Fruit fly (Drosophila melanogaster): Measurements from ENCODE around the gene CG13722.

Gene CG13722

DNA sequence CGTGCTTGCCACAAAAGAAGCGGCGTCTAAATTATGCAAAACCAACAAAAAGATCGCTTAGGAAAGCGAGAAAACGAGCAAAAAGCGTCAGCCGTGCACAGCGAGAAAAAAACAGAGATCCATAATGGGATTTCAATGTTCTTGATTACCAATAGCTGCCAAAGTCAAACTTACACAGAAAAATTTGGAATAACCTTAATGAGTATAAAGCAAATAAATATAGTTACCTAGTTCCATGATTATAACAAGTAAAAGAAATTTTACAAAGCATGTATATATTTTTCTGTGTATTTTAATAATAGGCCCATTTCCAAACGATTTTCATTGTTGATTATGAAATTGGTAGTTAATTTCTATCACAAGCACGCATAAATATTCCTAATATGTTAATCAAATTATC, 43.2 kb upstream of the CG13722 start (continued):
- TF ChIP-seq chm (GFP tag; IDR thresholded peaks at IDR 0.05) (no peak), CkIIα-i1 (GFP tag; IDR thresholded peaks at IDR 0.05) (no peak), kah (GFP tag; optimal IDR thresholded peaks at IDR 0.05) (peak; percentile 35), CG10979 (tag; optimal IDR thresholded peaks at IDR 0.05) (peak; percentile 63), chif (GFP tag; optimal IDR thresholded peaks at IDR 0.05) (no peak), gsb (GFP tag; IDR thresholded peaks at IDR 0.05) (no peak), Eip74EF (GFP tag; optimal IDR thresholded peaks at IDR 0.05) (peak in 1 of 2 experiments; percentile 58), CG14441 (GFP tag; IDR thresholded peaks at IDR 0.05) (peak; percentile 69), ash1 (GFP tag; optimal IDR thresholded peaks at IDR 0.05) (no peak), CG34422 (GFP tag; IDR thresholded peaks at IDR 0.05) (no peak), ttk (GFP tag; IDR thresholded peaks at IDR 0.05) (peak; percentile 51), CG8359 (GFP tag; optimal IDR thresholded peaks at IDR 0.05; ENCODE audit: borderline replicate concordance) (no peak), CG17361 (GFP tag; IDR thresholded peaks at IDR 0.05) (peak; percentile 54; the same call in 2 of the 3 replicates), CG10274 (GFP tag; optimal IDR thresholded peaks at IDR 0.05) (no peak), NFAT (GFP tag; IDR thresholded peaks at IDR 0.05) (no peak), Rfx (GFP tag; IDR thresholded peaks at IDR 0.05) (no peak), Fer3 (tag; optimal IDR thresholded peaks at IDR 0.05) (peak; percentile 23), CG12391 (tag; optimal IDR thresholded peaks at IDR 0.05) (peak; percentile 37), CG14965 (GFP tag; optimal IDR thresholded peaks at IDR 0.05; ENCODE audit: borderline replicate concordance) (no peak), ind (GFP tag; optimal IDR thresholded peaks at IDR 0.05) (peak; percentile 16), Oli (tag; optimal IDR thresholded peaks at IDR 0.05) (peak; percentile 48), sob (GFP tag; IDR thresholded peaks at IDR 0.05) (no peak), pfk (GFP tag; optimal IDR thresholded peaks at IDR 0.05) (no peak), HHEX (GFP tag; optimal IDR thresholded peaks at IDR 0.05) (no peak), sens (GFP tag) (peak; percentile 88), CG3838 (GFP tag; optimal IDR thresholded peaks at IDR 0.05) (no peak), Fer2 (tag; optimal IDR thresholded peaks at IDR 0.05) (no peak), fd64A (GFP tag; optimal IDR thresholded peaks at IDR 0.05) (no peak), fd96Cb (tag; optimal IDR thresholded peaks at IDR 0.05) (peak; percentile 70), CG18011 (GFP tag; optimal IDR thresholded peaks at IDR 0.05) (no peak), CG4730 (GFP tag; IDR thresholded peaks at IDR 0.05) (peak; percentile 18; the same call in 1 of the 2 replicates), Meics (GFP tag; optimal IDR thresholded peaks at IDR 0.05) (peak; percentile 4), CG3163 (GFP tag; optimal IDR thresholded peaks at IDR 0.05) (no peak), lmd (GFP tag; IDR thresholded peaks at IDR 0.05) (0 out of 2 replicates have a peak, but pooled peaks have one; percentile 10), CG11695 (GFP tag; IDR thresholded peaks at IDR 0.05) (no peak; the same call in 2 of the 3 replicates), unpg (GFP tag; optimal IDR thresholded peaks at IDR 0.05) (peak; percentile 53), Dip3 (GFP tag; optimal IDR thresholded peaks at IDR 0.05) (no peak), CG7271 (tag; optimal IDR thresholded peaks at IDR 0.05) (no peak), CG12744 (GFP tag; optimal IDR thresholded peaks at IDR 0.05) (no peak), NK7.1 (GFP tag; optimal IDR thresholded peaks at IDR 0.05) (no peak), emc (GFP tag; optimal IDR thresholded peaks at IDR 0.05) (no peak), tup (GFP tag; optimal IDR thresholded peaks at IDR 0.05) (no peak), Adf1 (GFP tag; IDR thresholded peaks at IDR 0.05) (no peak), ems (GFP tag; optimal IDR thresholded peaks at IDR 0.05) (no peak), CG17359 (tag; optimal IDR thresholded peaks at IDR 0.05) (peak; percentile 81), gfzf (GFP tag; optimal IDR thresholded peaks at IDR 0.05) (no peak), stwl (tag; optimal IDR thresholded peaks at IDR 0.05) (no peak), CG8924 (tag; optimal IDR thresholded peaks at IDR 0.05) (peak; percentile 12), CG1792 (GFP tag; optimal IDR thresholded peaks at IDR 0.05) (no peak), Hr51 (GFP tag; optimal IDR thresholded peaks at IDR 0.05) (peak in 1 of 2 experiments; percentile 74), Antp (GFP tag; optimal IDR thresholded peaks at IDR 0.05) (no peak)
